Worm (Caenorhabditis elegans) whole organism, midembryonic: ENCODE data around the gene pitr-3.

Source experiments
- flt-1 ChIP-seq: fragments of 200-800 bp; sonication (Bioruptor generic); IDR thresholded peaks from 2 replicates; pipeline ENCODE4 v1.3.6; 2022; ENCODE audit warnings: missing genetic modification characterization, missing compliant biosample characterization
- klf-2 ChIP-seq: fragments of 200-800 bp; sonication (Bioruptor generic); conservative IDR thresholded peaks from 2 replicates; pipeline ENCODE4 v1.3.6; 2022; ENCODE audit warnings: missing genetic modification reagents, missing genetic modification characterization, missing compliant biosample characterization
- tab-1 ChIP-seq: fragments of 200-800 bp; sonication (Bioruptor generic); IDR thresholded peaks from 2 replicates; pipeline ENCODE4 v1.3.6; 2022; ENCODE audit warnings: missing genetic modification characterization, missing compliant biosample characterization
- ztf-29 ChIP-seq: fragments of 200-800 bp; sonication (Bioruptor generic); IDR thresholded peaks from 2 replicates; pipeline ENCODE4 v1.3.6; 2022; ENCODE audit warnings: missing genetic modification reagents, missing genetic modification characterization, missing compliant biosample characterization

- no peak for TF ChIP-seq flt-1 (GFP tag; lab: Robert Waterston, UW)
- no peak for TF ChIP-seq ztf-29 (GFP tag; lab: Robert Waterston, UW)
- TF ChIP-seq tab-1 (GFP tag; lab: Robert Waterston, UW) = no peak
- TF ChIP-seq klf-2 = no peak
These were observed 12.6 kb downstream of the pitr-3 start for ce11 chrV:9128562-9128961.
